Worm (Caenorhabditis elegans): ENCODE measurements around the gene F46G11.4.

The F46G11.4 gene

DNA sequence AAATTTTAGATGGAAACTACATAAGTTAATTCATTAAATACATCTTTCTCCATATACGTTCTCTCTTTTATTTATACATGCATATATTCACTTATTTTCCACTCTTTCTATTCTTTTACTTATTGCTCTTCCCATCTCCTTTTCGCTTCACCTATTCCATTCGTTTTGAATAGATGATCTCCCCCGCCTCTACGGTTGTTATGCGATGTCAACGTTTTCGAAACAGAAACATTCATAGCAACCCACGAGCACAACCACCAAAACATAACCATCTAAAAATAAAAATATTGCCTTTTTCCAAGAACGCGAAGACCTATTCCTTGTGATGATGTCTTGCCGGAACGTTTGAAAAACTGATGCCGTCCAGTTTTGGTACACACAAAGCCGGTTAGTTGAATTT is 25.1 kb downstream of the F46G11.4 start, which contains the start of gene sym-3:
TSS of gene sym-3 (plus strand) at position 301 of the 400 bp plus-strand sequence.
- TF ChIP-seq sdz-12 (GFP tag; optimal IDR thresholded peaks at IDR 0.05): no peak
- no peak for TF ChIP-seq hif-1 (tag; optimal IDR thresholded peaks at IDR 0.05)
- TF ChIP-seq aha-1 (tag): peak; percentile 63
- no peak for TF ChIP-seq unc-62 (GFP tag; optimal IDR thresholded peaks at IDR 0.05 in 1 of 2)
- TF ChIP-seq unc-62 (tag; optimal IDR thresholded peaks at IDR 0.05): no peak
- TF ChIP-seq dmd-9 (GFP tag; IDR thresholded peaks at IDR 0.05): no peak

ce11 chrX:5772538-5773154 is 25.9 kb downstream of the F46G11.4 start:
- TF ChIP-seq pha-4 (GFP tag; IDR thresholded peaks at IDR 0.05) (peak; percentile 49; the same call in 1 of the 2 replicates), pha-4 (tag; optimal IDR thresholded peaks at IDR 0.05) (no peak), lin-29 (GFP tag; IDR thresholded peaks at IDR 0.05) (no peak), dve-1 (tag; optimal IDR thresholded peaks at IDR 0.05; ENCODE audit: insufficient read depth) (no peak), aha-1 (tag) (peak; percentile 61), nhr-42 (GFP tag; IDR thresholded peaks at IDR 0.05) (no peak), ceh-20 (GFP tag; IDR thresholded peaks at IDR 0.05) (no peak), dmd-9 (GFP tag; IDR thresholded peaks at IDR 0.05) (no peak)

DNA sequence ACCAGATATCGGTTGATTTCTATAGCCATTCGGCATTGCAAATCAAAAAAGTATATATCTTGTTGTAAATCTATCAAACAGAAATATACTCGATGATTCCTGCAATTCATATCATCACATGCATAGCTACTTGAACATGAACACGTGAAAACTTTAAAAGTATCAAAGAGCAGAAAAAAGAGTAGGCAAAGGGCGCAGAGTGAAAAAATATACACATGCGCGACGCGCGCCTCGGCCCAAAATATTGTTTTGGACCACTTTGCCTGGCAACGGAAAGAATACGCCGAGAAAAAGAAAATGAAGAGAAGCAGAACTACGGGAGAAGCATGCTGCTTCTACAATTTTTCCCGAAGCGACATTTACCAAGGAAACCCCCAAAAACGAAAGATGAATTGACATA is 27.9 kb downstream of the F46G11.4 start, which contains the start of gene C54H2.4:
TSS of gene C54H2.4 (minus strand) at position 101 of the 400 bp plus-strand sequence.
- no peak for TF ChIP-seq ctbp-1 (GFP tag; IDR thresholded peaks at IDR 0.05)
- TF ChIP-seq F10B5.3 (tag; optimal IDR thresholded peaks at IDR 0.05): no peak
- no peak for TF ChIP-seq lsy-2 (tag; optimal IDR thresholded peaks at IDR 0.05)
- no peak for TF ChIP-seq unc-39 (tag; optimal IDR thresholded peaks at IDR 0.05)
- no peak for TF ChIP-seq ztf-11 (tag; optimal IDR thresholded peaks at IDR 0.05)
- no peak for TF ChIP-seq F37D6.2 (tag; optimal IDR thresholded peaks at IDR 0.05)
- TF ChIP-seq ceh-82 (tag; optimal IDR thresholded peaks at IDR 0.05): no peak
- no peak for TF ChIP-seq T26A8.4 (GFP tag; IDR thresholded peaks at IDR 0.05)
- no peak for TF ChIP-seq ZK337.2 (GFP tag; IDR thresholded peaks at IDR 0.05)

DNA sequence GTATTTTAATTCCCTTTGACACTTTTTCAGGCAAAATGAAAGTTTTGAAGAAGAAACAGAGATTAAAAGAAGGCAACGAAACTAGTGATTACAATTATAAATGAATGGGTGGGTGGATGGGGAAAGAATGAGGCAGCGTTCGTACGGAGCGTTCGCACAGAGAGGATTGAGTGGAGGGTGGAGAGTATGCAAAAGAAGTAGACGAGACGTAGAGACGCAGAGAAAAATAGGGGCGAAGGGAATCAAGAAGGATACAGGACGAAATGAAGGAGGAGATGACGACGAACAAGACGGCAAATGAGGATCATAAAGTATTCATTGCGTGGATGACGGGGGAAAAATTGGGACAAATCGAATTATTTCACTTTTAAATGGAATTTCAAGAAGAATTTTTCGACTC is 33.9 kb downstream of the F46G11.4 start:
- TF ChIP-seq aly-2 (tag; optimal IDR thresholded peaks at IDR 0.05) (no peak), dve-1 (tag; optimal IDR thresholded peaks at IDR 0.05; ENCODE audit: insufficient read depth) (peak; percentile 8), ZK337.2 (GFP tag; IDR thresholded peaks at IDR 0.05) (no peak), nhr-111 (GFP tag; optimal IDR thresholded peaks at IDR 0.05) (no peak), hmg-1.1 (GFP tag; IDR thresholded peaks at IDR 0.05) (0 out of 2 replicates have a peak, but pooled peaks have one; percentile 51), lin-15B (tag; optimal IDR thresholded peaks at IDR 0.05) (no peak), rbr-2 (tag; optimal IDR thresholded peaks at IDR 0.05) (peak; percentile 14), unc-62 (GFP tag; optimal IDR thresholded peaks at IDR 0.05 in 1 of 2) (peak in 1 of 2 experiments; percentile 82), unc-62 (tag; optimal IDR thresholded peaks at IDR 0.05) (no peak), cey-2 (tag; optimal IDR thresholded peaks at IDR 0.05; ENCODE audit: borderline replicate concordance, insufficient read depth) (no peak), egl-43 (GFP tag; IDR thresholded peaks at IDR 0.05) (no peak)

ce11 chrX:5763904-5764303 is 34.7 kb downstream of the F46G11.4 start:
- TF ChIP-seq ztf-11 (tag; optimal IDR thresholded peaks at IDR 0.05): no peak
- TF ChIP-seq ctbp-1 (GFP tag; IDR thresholded peaks at IDR 0.05): peak; percentile 54; the same call in 1 of the 2 replicates
- TF ChIP-seq nhr-6 (tag; optimal IDR thresholded peaks at IDR 0.05): peak; percentile 37
- TF ChIP-seq T26A8.4 (GFP tag; IDR thresholded peaks at IDR 0.05): 0 out of 2 replicates have a peak, but pooled peaks have one; percentile 36
- peak; percentile 25; the same call in 1 of the 2 replicates for TF ChIP-seq dmd-6 (GFP tag; IDR thresholded peaks at IDR 0.05)
- peak; percentile 82 for TF ChIP-seq hlh-30 (tag; optimal IDR thresholded peaks at IDR 0.05; ENCODE audit: insufficient read depth)
- TF ChIP-seq dmd-9 (GFP tag; IDR thresholded peaks at IDR 0.05): no peak
- peak; percentile 50 for TF ChIP-seq rbr-2 (tag; optimal IDR thresholded peaks at IDR 0.05)
- peak; percentile 58; the same call in 1 of the 2 replicates for TF ChIP-seq hmg-1.1 (GFP tag; IDR thresholded peaks at IDR 0.05)
- peak; percentile 9 for TF ChIP-seq nhr-77 (tag; optimal IDR thresholded peaks at IDR 0.05)
- 0 out of 2 replicates have a peak, but pooled peaks have one; percentile 49 for TF ChIP-seq php-3 (GFP tag; IDR thresholded peaks at IDR 0.05)
- TF ChIP-seq pha-4 (GFP tag; IDR thresholded peaks at IDR 0.05): no peak
- TF ChIP-seq pha-4 (tag; optimal IDR thresholded peaks at IDR 0.05): peak; percentile 90
- TF ChIP-seq F10B5.3 (tag; optimal IDR thresholded peaks at IDR 0.05): no peak
- peak; percentile 3; the same call in 1 of the 2 replicates for TF ChIP-seq set-16 (GFP tag; IDR thresholded peaks at IDR 0.05)
- TF ChIP-seq hif-1 (tag; optimal IDR thresholded peaks at IDR 0.05): peak in 1 of 2 experiments; percentile 53
- no peak for TF ChIP-seq Y75B8A.6 (GFP tag; IDR thresholded peaks at IDR 0.05)
- TF ChIP-seq vab-7 (GFP tag; IDR thresholded peaks at IDR 0.05): 0 out of 2 replicates have a peak, but pooled peaks have one; percentile 23
- TF ChIP-seq mdl-1 (tag; optimal IDR thresholded peaks at IDR 0.05): peak in 1 of 2 experiments; percentile 76
- TF ChIP-seq zfp-3 (GFP tag; conservative IDR thresholded peaks at IDR 0.05): no peak
- no peak for TF ChIP-seq nhr-42 (GFP tag; IDR thresholded peaks at IDR 0.05)
- peak; percentile 57; the same call in 1 of the 2 replicates for TF ChIP-seq lin-38 (GFP tag; IDR thresholded peaks at IDR 0.05)
- no peak for TF ChIP-seq fos-1 (tag; optimal IDR thresholded peaks at IDR 0.05)
- TF ChIP-seq sdz-12 (GFP tag; optimal IDR thresholded peaks at IDR 0.05): no peak

Data from whole organism, L4 larva.